Comparison of ENCODE assay signal across 2 fruit fly cellular contexts in the genomic region with DNA sequence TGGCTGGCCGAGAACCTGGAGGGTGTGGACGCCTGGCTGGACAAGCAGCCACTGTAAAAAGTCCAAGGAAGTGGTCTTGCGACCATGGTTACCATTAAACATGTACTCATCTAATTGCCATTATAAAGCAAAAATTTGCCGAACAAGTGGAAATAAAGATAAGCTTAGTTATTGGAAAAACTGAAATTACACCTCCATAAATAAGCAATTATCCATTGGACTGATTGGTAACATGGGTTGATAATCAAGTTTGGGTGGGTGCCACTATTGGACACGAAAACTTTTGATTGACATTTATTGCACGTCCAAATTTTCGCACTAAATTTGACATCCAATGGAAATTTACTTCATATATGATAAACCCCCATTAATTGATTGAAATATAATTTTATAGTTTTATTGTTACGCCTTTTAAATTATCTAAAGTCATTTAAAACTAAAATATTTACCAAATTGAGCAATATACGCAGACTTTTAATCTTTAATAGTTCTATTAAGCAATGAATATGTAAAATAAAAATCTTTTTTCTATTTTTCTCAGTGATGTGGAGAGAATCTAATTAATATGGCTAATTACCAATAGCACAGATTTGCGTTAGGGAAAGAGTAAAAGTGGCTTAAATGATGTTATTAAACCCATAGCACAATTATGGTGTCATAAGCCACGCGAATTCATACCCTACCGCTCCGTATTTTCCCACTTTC.
A peak's percentile ranks its signal among the peaks of the same experiment; 100 is the strongest.
TF ChIP-seq lines count a peak whose summit lies in the region.

CG8774 (plus strand) TSS at position 655 of the 705 bp plus-strand sequence.

- TF ChIP-seq CTCF in whole organism, embryonic (GFP tag; optimal IDR thresholded peaks at IDR 0.05; lab: Kevin White, UChicago) = no peak

TF ChIP-seq in whole organism, adult, 20 proteins besides CTCF, POLR2A, EP300 and RAD21:
- TF ChIP-seq CG5204 (GFP tag; optimal IDR thresholded peaks at IDR 0.05; lab: Kevin White, UChicago) = no peak
- peak; percentile 21 for TF ChIP-seq kay (GFP tag; lab: Kevin White, UChicago; ENCODE audit: borderline replicate concordance)

TF ChIP-seq in whole organism, embryonic, 481 proteins besides CTCF, POLR2A, EP300 and RAD21:
- TF ChIP-seq exex (tag; optimal IDR thresholded peaks at IDR 0.05; lab: Kevin White, UChicago) (peak; percentile 69), Hr39 (optimal IDR thresholded peaks at IDR 0.05; lab: Kevin White, UChicago) (no peak), HLHmδ (GFP tag; optimal IDR thresholded peaks at IDR 0.05; lab: Kevin White, UChicago) (no peak), sug (tag; optimal IDR thresholded peaks at IDR 0.05; lab: Kevin White, UChicago) (peak; percentile 55), CG2678 (tag; optimal IDR thresholded peaks at IDR 0.05; lab: Kevin White, UChicago) (peak; percentile 30), ac (GFP tag; optimal IDR thresholded peaks at IDR 0.05; lab: Kevin White, UChicago) (no peak), Ets65A (GFP tag; lab: Kevin White, UChicago) (peak; percentile 57)

Comparison
In these comparisons a context has a peak if more than half of its experiments do, and no peak if none do; other contexts are left out.
1. Of the 1 proteins assayed by ChIP-seq in both whole organism, embryonic and whole organism, adult: peak only in whole organism, embryonic: none; only in whole organism, adult: kay; in both: none; in neither: 0.